Fruit fly (Drosophila melanogaster): Measurements from ENCODE around the gene CG1440.

CG1440 gene

DNA sequence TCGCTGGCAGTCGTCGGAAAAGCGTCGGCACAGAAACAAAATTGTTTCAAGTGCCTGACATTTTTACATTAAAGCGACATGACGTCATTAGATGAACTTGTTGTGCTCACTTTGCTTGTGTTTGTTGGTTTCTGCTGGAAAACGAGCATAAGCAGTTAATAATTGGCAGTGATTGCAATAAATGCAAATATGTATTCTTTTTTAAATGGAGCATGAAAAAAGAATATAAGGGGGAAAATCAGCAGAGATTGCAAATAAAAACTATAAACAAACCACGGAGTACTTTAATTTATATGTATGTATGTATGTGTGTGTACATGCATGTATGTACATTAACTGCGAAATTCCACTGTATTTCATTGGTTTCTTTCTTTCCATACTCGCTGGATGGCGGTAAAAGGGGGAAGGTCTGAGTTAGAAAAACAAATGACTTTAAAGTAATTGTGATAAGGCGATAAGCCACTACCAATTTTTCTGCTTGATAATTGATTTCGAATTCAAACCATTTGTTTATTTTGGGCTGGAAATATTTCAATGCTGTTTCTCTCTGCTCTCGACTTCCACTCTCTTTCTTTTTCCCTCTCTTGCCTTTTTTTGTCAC, 23.2 kb upstream of the CG1440 start:
- TF ChIP-seq psq (optimal IDR thresholded peaks at IDR 0.05): no peak
- TF ChIP-seq Sin3A (optimal IDR thresholded peaks at IDR 0.05): no peak
- TF ChIP-seq ttk (optimal IDR thresholded peaks at IDR 0.05): no peak
- no peak for TF ChIP-seq h (optimal IDR thresholded peaks at IDR 0.05)
- TF ChIP-seq insv (optimal IDR thresholded peaks at IDR 0.05): no peak

DNA sequence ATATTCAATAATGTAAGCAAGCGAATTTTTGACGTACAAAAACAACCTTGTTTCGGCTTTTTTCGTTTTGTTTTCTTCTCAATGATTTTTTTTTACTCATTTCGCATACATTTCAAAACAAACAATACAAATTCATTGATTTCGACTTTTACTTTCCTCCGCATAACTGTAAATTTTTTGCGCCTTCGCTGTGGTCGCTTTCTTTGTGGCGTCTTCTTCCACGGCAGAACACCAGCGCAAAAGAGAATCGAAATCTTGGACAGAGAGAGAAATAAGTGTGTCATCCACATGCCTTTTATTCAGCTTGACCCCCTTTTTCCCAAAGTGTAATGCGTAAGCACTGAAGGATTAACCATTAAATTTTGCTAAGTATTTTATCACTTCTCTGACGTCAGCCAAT, 22.5 kb upstream of the CG1440 start:
- TF ChIP-seq psq (optimal IDR thresholded peaks at IDR 0.05) (no peak), insv (optimal IDR thresholded peaks at IDR 0.05) (no peak)

DNA sequence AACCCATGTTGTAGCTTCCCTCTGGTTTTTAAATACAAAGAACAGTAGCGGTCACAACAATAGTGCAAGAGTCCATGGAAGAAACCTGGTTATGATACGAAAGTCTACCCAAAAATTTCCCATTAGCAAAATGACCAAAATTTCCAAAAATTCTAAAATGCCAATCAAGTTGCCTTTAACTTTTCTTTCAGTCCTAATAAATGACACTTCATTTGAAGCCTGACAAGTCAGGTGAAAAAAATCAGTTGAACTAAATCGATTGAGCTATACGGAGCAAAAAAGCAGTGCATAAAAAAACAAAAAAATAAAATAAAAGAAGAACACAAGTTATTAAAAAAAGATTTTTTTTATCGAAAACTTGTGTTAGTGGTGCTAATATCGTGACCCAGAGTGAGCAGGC, 21.3 kb upstream of the CG1440 start:
- TF ChIP-seq h (optimal IDR thresholded peaks at IDR 0.05): no peak
- TF ChIP-seq insv (optimal IDR thresholded peaks at IDR 0.05): no peak
- TF ChIP-seq Myc (optimal IDR thresholded peaks at IDR 0.05): no peak
- no peak for TF ChIP-seq psq (optimal IDR thresholded peaks at IDR 0.05)
- no peak for TF ChIP-seq Sin3A (optimal IDR thresholded peaks at IDR 0.05)
- TF ChIP-seq ttk (optimal IDR thresholded peaks at IDR 0.05): no peak

DNA sequence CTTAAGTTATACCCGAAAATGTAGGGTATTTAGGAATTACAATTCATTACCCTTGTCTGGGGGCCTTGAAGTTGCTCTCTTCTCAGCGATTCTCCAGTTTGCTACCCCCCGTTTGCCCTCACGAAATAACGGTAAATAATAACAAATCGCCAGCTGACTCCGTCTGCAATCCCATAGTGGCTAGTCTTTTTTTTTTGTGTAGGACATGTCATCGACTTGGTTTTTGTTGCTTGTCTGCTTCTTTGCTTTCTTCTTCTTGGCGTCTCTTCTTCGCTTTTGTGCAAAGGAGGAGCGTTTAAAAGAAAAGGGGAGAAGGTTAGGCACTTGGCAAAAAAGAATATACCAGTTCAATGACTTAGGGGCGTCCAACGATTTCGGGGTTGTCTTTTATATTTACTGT, 20.6 kb upstream of the CG1440 start:
- no peak for TF ChIP-seq Myc (optimal IDR thresholded peaks at IDR 0.05)
- TF ChIP-seq Sin3A (optimal IDR thresholded peaks at IDR 0.05): no peak
- TF ChIP-seq insv (optimal IDR thresholded peaks at IDR 0.05): no peak
- no peak for TF ChIP-seq psq (optimal IDR thresholded peaks at IDR 0.05)
- no peak for TF ChIP-seq h (optimal IDR thresholded peaks at IDR 0.05)
- no peak for TF ChIP-seq ttk (optimal IDR thresholded peaks at IDR 0.05)

DNA sequence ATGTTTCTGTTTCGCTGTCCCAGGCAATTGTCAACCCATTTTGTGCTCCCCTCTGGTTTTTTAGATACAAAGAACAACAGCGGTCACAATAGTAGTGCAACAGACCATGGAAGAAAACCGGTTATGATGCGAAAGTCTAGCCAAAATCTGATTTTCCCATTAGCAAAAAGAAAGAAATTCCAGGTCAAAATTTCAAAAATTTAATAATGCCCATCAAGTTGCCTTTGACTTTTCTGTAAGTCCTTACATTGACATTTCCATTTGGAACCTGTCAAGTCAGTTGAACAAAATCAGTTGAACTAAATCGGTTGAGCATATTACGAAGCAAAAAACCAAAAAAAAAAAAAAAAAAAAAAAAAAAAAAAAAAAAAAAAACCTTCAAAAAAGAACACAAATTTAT, 19.9 kb upstream of the CG1440 start:
- no peak for TF ChIP-seq insv (optimal IDR thresholded peaks at IDR 0.05)
- TF ChIP-seq psq (optimal IDR thresholded peaks at IDR 0.05): no peak
- TF ChIP-seq Myc (optimal IDR thresholded peaks at IDR 0.05): no peak
- no peak for TF ChIP-seq h (optimal IDR thresholded peaks at IDR 0.05)
- TF ChIP-seq ttk (optimal IDR thresholded peaks at IDR 0.05): no peak
- TF ChIP-seq Sin3A (optimal IDR thresholded peaks at IDR 0.05): no peak

DNA sequence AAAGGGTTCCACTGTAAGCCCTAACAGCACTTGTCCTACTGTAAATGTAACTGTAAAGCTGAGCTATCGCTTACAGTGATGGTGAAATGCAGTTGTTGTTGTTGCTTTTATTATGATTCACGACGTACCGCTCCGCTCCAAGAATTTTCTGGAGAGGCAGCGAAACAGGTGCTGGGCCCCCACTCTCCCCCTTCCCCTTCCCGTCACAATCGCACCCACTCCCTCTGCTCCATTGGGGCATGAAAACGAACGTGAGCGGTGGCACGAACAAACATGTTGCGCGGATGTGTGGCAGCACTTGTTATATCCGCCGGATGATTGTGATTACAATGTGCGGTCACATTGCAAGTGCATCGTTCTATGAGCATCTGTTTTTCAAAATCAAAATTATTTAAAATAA, 17.3 kb upstream of the CG1440 start:
- no peak for TF ChIP-seq Sin3A (optimal IDR thresholded peaks at IDR 0.05)
- TF ChIP-seq insv (optimal IDR thresholded peaks at IDR 0.05): no peak
- no peak for TF ChIP-seq ttk (optimal IDR thresholded peaks at IDR 0.05)
- no peak for TF ChIP-seq psq (optimal IDR thresholded peaks at IDR 0.05)

DNA sequence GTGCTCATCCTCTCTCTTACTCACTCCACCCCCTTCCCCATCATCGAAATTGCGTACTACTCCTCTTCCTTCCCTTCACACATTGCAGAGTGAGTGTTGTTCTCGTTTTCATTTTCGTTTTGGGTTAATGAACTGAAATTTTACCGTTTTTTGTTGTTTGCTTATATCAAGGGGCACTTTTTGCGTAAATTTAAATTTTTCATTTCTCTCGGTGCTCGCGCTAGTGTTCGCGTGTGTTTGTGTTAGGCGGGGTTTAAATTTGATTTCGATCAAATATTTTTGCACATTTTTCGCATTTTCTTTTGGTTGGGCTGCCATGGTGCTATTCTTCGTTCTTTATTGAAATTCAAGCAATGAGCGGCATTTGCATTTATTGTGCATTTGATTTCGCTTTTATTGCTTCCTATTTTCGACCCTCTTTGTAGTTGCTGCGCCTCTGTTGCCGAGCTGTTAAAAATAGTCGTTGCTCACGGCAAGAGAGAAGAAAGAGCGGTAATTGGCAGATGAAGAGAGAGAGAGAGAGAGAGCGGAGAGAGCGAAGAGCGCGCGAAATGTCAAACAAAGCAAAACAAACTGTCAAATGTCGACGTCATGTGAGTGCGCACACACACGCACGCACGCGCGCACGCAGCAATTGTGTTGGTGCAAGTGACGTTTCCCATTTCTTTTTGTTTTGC, 15.9 kb upstream of the CG1440 start:
- TF ChIP-seq ttk (optimal IDR thresholded peaks at IDR 0.05): no peak
- TF ChIP-seq insv (optimal IDR thresholded peaks at IDR 0.05): no peak
- TF ChIP-seq Myc (optimal IDR thresholded peaks at IDR 0.05): no peak
- no peak for TF ChIP-seq psq (optimal IDR thresholded peaks at IDR 0.05)
- TF ChIP-seq Sin3A (optimal IDR thresholded peaks at IDR 0.05): no peak
- no peak for TF ChIP-seq h (optimal IDR thresholded peaks at IDR 0.05)

DNA sequence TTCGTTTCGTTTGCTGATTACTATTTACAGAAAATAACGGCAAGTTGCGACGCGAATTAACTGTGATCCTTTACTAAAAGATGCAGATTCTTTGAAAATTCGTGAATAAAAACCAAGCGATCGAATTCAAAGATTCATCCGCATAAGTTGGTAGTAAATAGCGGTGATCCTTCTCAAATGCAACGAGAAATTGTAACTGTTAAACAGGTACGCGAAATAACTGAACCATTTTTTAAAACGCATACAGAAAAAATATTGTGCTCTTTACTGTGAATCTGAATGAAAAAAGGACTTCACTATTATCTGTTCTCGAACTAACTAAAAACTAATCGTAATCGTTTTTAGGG, 15.4 kb upstream of the CG1440 start:
- TF ChIP-seq insv (optimal IDR thresholded peaks at IDR 0.05) (no peak), ttk (optimal IDR thresholded peaks at IDR 0.05) (no peak), h (optimal IDR thresholded peaks at IDR 0.05) (no peak), Sin3A (optimal IDR thresholded peaks at IDR 0.05) (no peak), Myc (optimal IDR thresholded peaks at IDR 0.05) (no peak), psq (optimal IDR thresholded peaks at IDR 0.05) (no peak)

DNA sequence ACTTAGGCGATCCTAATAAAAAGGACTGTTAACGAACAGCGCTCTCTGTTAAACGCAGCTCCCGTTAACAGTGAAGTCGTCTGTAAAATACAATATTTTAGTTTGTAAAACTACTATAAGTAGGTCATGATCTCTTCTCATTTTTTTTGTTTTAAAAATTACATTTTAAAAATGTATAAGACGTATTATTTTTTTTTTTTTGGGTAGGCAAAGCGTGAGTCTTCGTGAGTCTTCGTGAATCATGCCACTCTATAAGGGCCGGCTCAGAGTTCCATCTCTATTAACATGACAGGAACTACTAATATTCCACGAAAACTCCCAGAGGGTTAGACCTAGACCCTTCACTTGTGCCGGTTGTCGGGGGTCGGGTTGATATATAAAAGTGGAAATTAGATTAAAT, 14.2 kb upstream of the CG1440 start:
- TF ChIP-seq h (optimal IDR thresholded peaks at IDR 0.05): no peak
- no peak for TF ChIP-seq Myc (optimal IDR thresholded peaks at IDR 0.05)
- TF ChIP-seq Sin3A (optimal IDR thresholded peaks at IDR 0.05): no peak
- no peak for TF ChIP-seq psq (optimal IDR thresholded peaks at IDR 0.05)
- no peak for TF ChIP-seq ttk (optimal IDR thresholded peaks at IDR 0.05)
- TF ChIP-seq insv (optimal IDR thresholded peaks at IDR 0.05): no peak

DNA sequence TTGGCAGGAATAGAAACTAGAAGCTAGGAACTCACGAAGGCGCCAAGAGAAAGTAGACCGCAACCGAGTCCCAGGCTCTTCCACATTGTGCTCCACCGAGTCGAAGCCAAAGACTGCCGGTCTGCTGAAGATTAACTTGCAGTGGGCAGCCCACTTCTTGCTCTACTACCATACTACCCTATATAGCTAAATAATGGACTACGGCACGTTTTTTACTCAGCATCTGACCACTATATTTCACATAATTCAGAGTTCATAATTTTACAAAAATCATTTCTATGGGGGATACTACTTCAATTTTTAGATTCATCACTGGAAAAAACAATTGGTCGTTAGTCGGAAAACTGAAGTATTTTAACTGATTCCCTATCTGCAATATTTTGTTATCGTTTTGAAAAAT, 3.1 kb upstream of the CG1440 start, which contains the start of gene CG32712:
TSS of gene CG32712 (minus strand) at position 101 of the 400 bp plus-strand sequence.
- TF ChIP-seq insv (optimal IDR thresholded peaks at IDR 0.05): no peak
- no peak for TF ChIP-seq Myc (optimal IDR thresholded peaks at IDR 0.05)
- no peak for TF ChIP-seq Sin3A (optimal IDR thresholded peaks at IDR 0.05)
- TF ChIP-seq psq (optimal IDR thresholded peaks at IDR 0.05): no peak
- TF ChIP-seq h (optimal IDR thresholded peaks at IDR 0.05): no peak
- TF ChIP-seq ttk (optimal IDR thresholded peaks at IDR 0.05): no peak

DNA sequence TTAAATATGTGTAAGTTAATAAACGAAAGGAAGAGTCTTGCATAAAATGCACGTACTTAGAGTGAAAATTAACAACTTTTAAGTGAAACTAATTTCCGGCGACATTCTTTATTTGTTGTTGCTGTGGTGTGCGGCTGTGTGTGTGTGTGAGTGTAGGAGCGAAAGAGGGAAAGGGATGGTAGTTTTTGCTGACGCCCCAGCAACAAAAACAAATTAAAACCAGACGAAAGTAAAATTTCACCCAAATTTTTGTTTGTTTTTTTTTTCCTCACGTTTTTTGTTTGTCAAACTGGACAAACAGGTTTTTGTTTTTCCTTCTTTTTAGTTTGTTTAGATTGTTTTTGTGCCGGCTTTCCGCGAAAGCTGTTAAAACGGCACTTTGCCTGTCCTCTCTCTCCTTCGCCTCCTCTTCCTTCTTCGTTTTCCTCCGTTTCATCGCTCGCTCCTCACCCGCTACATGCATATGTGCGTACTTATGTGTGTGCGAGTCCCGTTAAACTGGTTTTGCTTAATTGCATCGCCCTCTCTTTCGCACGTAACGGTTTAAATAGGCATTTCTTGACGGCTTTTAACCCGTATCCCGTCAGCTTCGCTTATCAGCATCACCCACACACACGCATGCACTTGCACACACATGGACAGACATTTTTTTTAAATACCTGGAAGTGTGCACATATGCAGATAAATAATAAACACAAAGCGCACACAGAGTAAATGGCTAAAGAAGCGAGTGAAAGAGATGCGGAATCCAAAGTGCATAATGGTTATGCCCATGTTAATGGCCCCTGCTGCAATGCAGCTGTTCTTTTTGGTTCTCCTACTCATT, 641 bp downstream of the CG1440 start, which contains the start of gene Miga:
TSS of gene Miga (minus strand) at position 536 of the 826 bp plus-strand sequence.
- TF ChIP-seq psq (optimal IDR thresholded peaks at IDR 0.05) (no peak), insv (optimal IDR thresholded peaks at IDR 0.05) (no peak), ttk (optimal IDR thresholded peaks at IDR 0.05) (no peak), h (optimal IDR thresholded peaks at IDR 0.05) (no peak), Sin3A (optimal IDR thresholded peaks at IDR 0.05) (no peak), Myc (optimal IDR thresholded peaks at IDR 0.05) (no peak)

DNA sequence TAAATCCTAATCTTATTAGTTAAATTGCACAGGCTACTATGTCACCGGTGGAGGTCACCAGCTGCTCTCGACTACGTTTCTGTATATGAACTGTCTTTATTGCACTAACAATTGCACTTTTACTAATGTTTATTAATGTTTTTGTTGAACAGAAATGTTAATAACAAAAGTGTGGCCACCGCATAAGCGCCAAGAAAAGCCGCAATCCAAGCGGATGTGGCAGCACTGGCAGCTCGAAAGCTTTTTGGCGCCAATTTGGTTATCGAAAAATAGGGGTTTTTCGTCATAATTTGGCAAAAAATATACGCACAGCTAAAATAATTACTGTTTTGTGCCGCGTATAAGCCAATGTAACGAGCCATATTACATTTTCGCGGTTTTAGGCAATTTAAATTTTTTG, 5.3 kb downstream of the CG1440 start, which contains the start of gene CG12123:
TSS of gene CG12123 (minus strand) at position 188 of the 400 bp plus-strand sequence.
- TF ChIP-seq Myc (optimal IDR thresholded peaks at IDR 0.05): no peak
- TF ChIP-seq Sin3A (optimal IDR thresholded peaks at IDR 0.05): no peak
- no peak for TF ChIP-seq h (optimal IDR thresholded peaks at IDR 0.05)
- TF ChIP-seq psq (optimal IDR thresholded peaks at IDR 0.05): no peak
- TF ChIP-seq ttk (optimal IDR thresholded peaks at IDR 0.05): no peak
- TF ChIP-seq insv (optimal IDR thresholded peaks at IDR 0.05): no peak
